Fruit fly (Drosophila melanogaster) whole organism, pupa: ENCODE results near the gene Osi2.

ENCODE experiments used
- CG10348 ChIP-seq: fragments of 200-800 bp; sonication (Bioruptor generic); IDR thresholded peaks from 2 replicates; pipeline ENCODE4 v1.3.6; 2022; ENCODE audit warnings: missing biosample characterization, missing genetic modification characterization
- CG12605 ChIP-seq: fragments of 200-800 bp; sonication (Bioruptor generic); IDR thresholded peaks from 2 replicates; pipeline ENCODE4 v1.3.6; 2022; ENCODE audit warnings: missing biosample characterization, missing genetic modification characterization
- CG13204 ChIP-seq: fragments of 200-800 bp; sonication (Bioruptor generic); optimal IDR thresholded peaks from 2 replicates; lab custom pipeline; 2018; ENCODE audit warnings: missing biosample characterization, mild to moderate bottlenecking, missing genetic modification characterization, moderate library complexity
- CG14655 ChIP-seq: fragments of 200-800 bp; sonication (Bioruptor generic); optimal IDR thresholded peaks from 3 replicates; lab custom pipeline; 2017; ENCODE audit warnings: mild to moderate bottlenecking, missing biosample characterization, missing genetic modification reagents, missing genetic modification characterization
- CG15710 ChIP-seq: fragments of 200-800 bp; sonication (Bioruptor generic); optimal IDR thresholded peaks from 2 replicates; lab custom pipeline; 2018; ENCODE audit warnings: missing biosample characterization, mild to moderate bottlenecking, missing genetic modification characterization, moderate library complexity
- CG17806 ChIP-seq: fragments of 200-800 bp; sonication (Bioruptor generic); optimal IDR thresholded peaks from 2 replicates; lab custom pipeline; 2018; ENCODE audit warnings: missing biosample characterization, mild to moderate bottlenecking, missing genetic modification characterization, moderate library complexity
- CG32121 ChIP-seq: fragments of 200-800 bp; sonication (Bioruptor generic); IDR thresholded peaks from 2 replicates; pipeline ENCODE4 v1.3.6; 2022; ENCODE audit warnings: missing biosample characterization, missing genetic modification characterization
- CG34367 ChIP-seq: fragments of 200-800 bp; sonication (Bioruptor generic); optimal IDR thresholded peaks from 2 replicates; lab custom pipeline; 2018; ENCODE audit warnings: missing biosample characterization, mild to moderate bottlenecking, missing genetic modification characterization
- CG4496 ChIP-seq: fragments of 200-800 bp; sonication (Bioruptor generic); IDR thresholded peaks from 3 replicates; pipeline ENCODE4 v1.3.6; 2022; ENCODE audit warnings: missing biosample characterization, missing genetic modification characterization
- CG8159 ChIP-seq: fragments of 200-800 bp; sonication (Bioruptor generic); optimal IDR thresholded peaks from 3 replicates; lab custom pipeline; 2018; ENCODE audit warnings: missing biosample characterization, mild to moderate bottlenecking, missing genetic modification characterization, moderate library complexity
- CG8301 ChIP-seq: fragments of 200-800 bp; sonication (Bioruptor generic); optimal IDR thresholded peaks from 2 replicates; lab custom pipeline; 2018; ENCODE audit warnings: missing biosample characterization, mild to moderate bottlenecking, missing genetic modification characterization
- CG9948 ChIP-seq: fragments of 200-800 bp; sonication (Bioruptor generic); optimal IDR thresholded peaks from 2 replicates; lab custom pipeline; 2018; ENCODE audit warnings: missing biosample characterization, mild to moderate bottlenecking, missing genetic modification characterization, moderate library complexity
- D1 ChIP-seq: fragments of 200-800 bp; sonication (Bioruptor generic); optimal IDR thresholded peaks from 2 replicates; lab custom pipeline; 2018; ENCODE audit warnings: missing biosample characterization, mild to moderate bottlenecking, missing genetic modification characterization, moderate library complexity
- Ets98B ChIP-seq: fragments of 200-800 bp; sonication (Bioruptor generic); IDR thresholded peaks from 2 replicates; pipeline ENCODE4 v1.3.6; 2022; ENCODE audit warnings: missing biosample characterization, missing genetic modification characterization
- Pif1A ChIP-seq: fragments of 200-800 bp; sonication (Bioruptor generic); optimal IDR thresholded peaks from 3 replicates; lab custom pipeline; 2016; ENCODE audit warnings: missing biosample characterization, missing genetic modification characterization
- Pif1B ChIP-seq: fragments of 200-800 bp; sonication (Bioruptor generic); optimal IDR thresholded peaks from 3 replicates; lab custom pipeline; 2016; ENCODE audit warnings: missing biosample characterization, missing genetic modification characterization
- Snoo ChIP-seq: fragments of 200-800 bp; sonication (Bioruptor generic); optimal IDR thresholded peaks from 3 replicates; lab custom pipeline; 2017; ENCODE audit warnings: missing biosample characterization, mild to moderate bottlenecking, missing genetic modification characterization, inconsistent platforms
- fd96Ca ChIP-seq: fragments of 200-800 bp; sonication (Bioruptor generic); IDR thresholded peaks from 3 replicates; pipeline ENCODE4 v1.3.6; 2022; ENCODE audit warnings: missing biosample characterization, missing genetic modification characterization
- gl ChIP-seq: fragments of 200-800 bp; sonication (Bioruptor generic); optimal IDR thresholded peaks from 2 replicates; lab custom pipeline; 2018; ENCODE audit warnings: missing biosample characterization, mild to moderate bottlenecking, missing genetic modification characterization
- rn ChIP-seq: fragments of 200-800 bp; sonication (Bioruptor generic); IDR thresholded peaks from 2 replicates; pipeline ENCODE4 v1.3.6; 2022; ENCODE audit warnings: missing biosample characterization, missing genetic modification characterization

Osi2 gene

dm6 chr3R:6238977-6239376 lies 29.8 kb downstream of the Osi2 start:
- no peak for TF ChIP-seq Pif1A (GFP tag; lab: Kevin White, UChicago)
- no peak for TF ChIP-seq CG8159
- TF ChIP-seq CG15710: no peak
- no peak for TF ChIP-seq CG8301 (tag; lab: Kevin White, UChicago)
- no peak for TF ChIP-seq D1 (tag; lab: Kevin White, UChicago)
- TF ChIP-seq CG12605 (GFP tag; lab: Robert Waterston, UW): no peak
- TF ChIP-seq CG34367 (tag; lab: Kevin White, UChicago): no peak
- no peak for TF ChIP-seq CG32121 (GFP tag; lab: Robert Waterston, UW)
- TF ChIP-seq CG17806 (tag; lab: Kevin White, UChicago): no peak
- TF ChIP-seq CG10348 (GFP tag; lab: Robert Waterston, UW): no peak
- no peak for TF ChIP-seq gl (tag; lab: Kevin White, UChicago)
- no peak for TF ChIP-seq Snoo (tag; lab: Kevin White, UChicago)
- TF ChIP-seq Pif1B (GFP tag; lab: Kevin White, UChicago): no peak
- no peak for TF ChIP-seq Ets98B (GFP tag; lab: Robert Waterston, UW)
- TF ChIP-seq fd96Ca (GFP tag; lab: Robert Waterston, UW): no peak
- TF ChIP-seq CG4496: no peak
- no peak for TF ChIP-seq CG14655 (GFP tag; lab: Kevin White, UChicago)
- TF ChIP-seq CG9948: no peak

dm6 chr3R:6240263-6240662 lies 31.1 kb downstream of the Osi2 start:
- no peak for TF ChIP-seq Pif1A (GFP tag; lab: Kevin White, UChicago)
- TF ChIP-seq CG10348 (GFP tag; lab: Robert Waterston, UW): no peak
- no peak for TF ChIP-seq rn (GFP tag; lab: Robert Waterston, UW)
- no peak for TF ChIP-seq CG13204
- TF ChIP-seq CG8301 (tag; lab: Kevin White, UChicago): no peak
- TF ChIP-seq Pif1B (GFP tag; lab: Kevin White, UChicago): no peak
- TF ChIP-seq CG15710: no peak
- no peak for TF ChIP-seq CG12605 (GFP tag; lab: Robert Waterston, UW)
- no peak for TF ChIP-seq CG32121 (GFP tag; lab: Robert Waterston, UW)
- TF ChIP-seq, all 21 proteins: peak for 0

DNA sequence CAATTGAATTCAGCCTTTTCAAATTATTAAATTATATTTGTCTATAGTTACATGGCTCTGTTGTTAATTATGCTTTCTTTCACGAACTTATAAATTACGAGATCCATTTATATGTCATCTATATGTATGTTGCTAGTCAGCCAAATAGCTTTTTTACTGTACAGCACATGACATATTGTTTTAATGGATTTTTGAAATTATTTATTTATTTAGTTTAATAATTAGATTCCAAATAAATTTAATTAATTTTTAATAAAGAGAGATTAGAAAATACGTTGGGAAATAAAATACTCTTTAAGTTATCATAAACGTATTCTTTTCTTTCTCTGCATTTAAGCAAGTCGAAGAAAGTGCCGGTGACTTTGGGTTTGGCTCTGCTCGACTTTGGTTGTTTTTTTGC lies 32.1 kb downstream of the Osi2 start:
- TF ChIP-seq Pif1A (GFP tag; lab: Kevin White, UChicago): peak; percentile 10
- TF ChIP-seq Ets98B (GFP tag; lab: Robert Waterston, UW): no peak; the same call in 1 of the 2 replicates
- no peak for TF ChIP-seq Pif1B (GFP tag; lab: Kevin White, UChicago)
- TF ChIP-seq CG14655 (GFP tag; lab: Kevin White, UChicago): peak; percentile 23

DNA sequence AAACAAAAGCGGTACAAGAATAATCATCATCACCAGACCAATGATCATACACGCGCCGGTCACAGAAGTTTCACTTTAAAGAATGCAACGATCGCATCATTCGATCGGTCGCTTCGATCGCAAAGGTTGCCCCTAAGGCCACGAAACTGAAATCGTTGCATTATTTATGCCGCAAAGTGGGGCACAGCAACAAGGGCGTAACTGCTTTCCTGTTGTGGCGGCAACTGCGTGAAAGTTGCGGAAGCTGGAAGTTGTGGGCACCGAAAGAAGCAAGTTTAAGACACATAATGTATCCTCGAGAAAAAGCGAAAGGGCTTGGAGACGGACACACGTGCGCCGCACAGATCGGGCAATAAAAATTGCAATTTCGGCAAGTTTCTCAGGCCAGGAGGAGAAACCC lies 34.9 kb downstream of the Osi2 start:
- TF ChIP-seq Ets98B (GFP tag; lab: Robert Waterston, UW) (no peak), CG13204 (no peak), Snoo (tag; lab: Kevin White, UChicago) (peak; percentile 29), CG32121 (GFP tag; lab: Robert Waterston, UW) (no peak)

DNA sequence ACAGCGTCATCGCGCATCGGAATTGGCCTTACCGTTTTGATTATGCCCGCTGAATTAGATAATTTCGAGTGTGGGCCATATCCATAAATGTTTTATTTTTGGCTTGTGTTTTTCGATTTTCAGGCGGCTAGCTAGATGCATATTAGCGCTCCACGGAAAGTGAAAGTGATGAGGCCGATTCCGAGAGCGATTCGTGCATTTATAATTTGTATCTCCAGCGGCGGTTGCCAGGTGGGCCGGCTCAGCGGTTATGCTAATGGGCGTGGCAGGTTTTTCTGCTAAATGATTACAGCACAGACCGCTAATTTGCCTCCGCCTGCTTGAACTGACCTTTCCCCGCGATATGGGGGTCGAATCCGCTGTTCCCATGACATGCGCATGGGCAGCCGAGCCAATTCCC lies 35.8 kb downstream of the Osi2 start:
- TF ChIP-seq Ets98B (GFP tag; lab: Robert Waterston, UW): no peak

DNA sequence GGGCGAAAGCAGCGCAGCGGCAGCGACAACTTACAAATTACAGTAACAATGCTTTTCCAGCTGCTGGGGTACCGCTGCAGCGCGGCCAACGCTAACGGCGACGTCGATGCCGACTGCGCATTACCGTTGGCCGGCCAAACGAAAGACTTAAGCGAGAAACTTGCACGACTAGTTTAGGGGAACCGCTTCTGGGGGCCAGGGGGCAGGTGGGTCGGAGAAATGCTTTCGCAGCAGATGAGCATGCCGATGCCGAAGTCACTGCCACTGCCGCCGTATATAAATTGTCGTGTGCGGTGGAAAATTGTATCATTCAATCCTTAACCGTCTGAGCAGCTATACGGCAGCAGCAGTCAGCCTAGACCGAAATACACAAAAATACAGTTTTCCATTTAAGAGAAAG lies 39.5 kb downstream of the Osi2 start, which contains the start of gene Osi7:
Gene Osi7 (plus strand): TSS at position 301 of the 400 bp plus-strand sequence.
- TF ChIP-seq CG8301 (tag; lab: Kevin White, UChicago) (no peak), CG13204 (peak; percentile 35)

dm6 chr3R:6252809-6253208 lies 43.6 kb downstream of the Osi2 start:
- peak; percentile 32 for TF ChIP-seq Snoo (tag; lab: Kevin White, UChicago)
- no peak for TF ChIP-seq Ets98B (GFP tag; lab: Robert Waterston, UW)
- TF ChIP-seq CG13204: peak; percentile 14
- no peak for TF ChIP-seq CG32121 (GFP tag; lab: Robert Waterston, UW)

dm6 chr3R:6254438-6254837 lies 45.3 kb downstream of the Osi2 start:
- TF ChIP-seq fd96Ca (GFP tag; lab: Robert Waterston, UW): no peak
- no peak for TF ChIP-seq CG8159
- no peak for TF ChIP-seq CG17806 (tag; lab: Kevin White, UChicago)
- no peak for TF ChIP-seq Pif1A (GFP tag; lab: Kevin White, UChicago)
- no peak for TF ChIP-seq Snoo (tag; lab: Kevin White, UChicago)
- TF ChIP-seq CG4496: 0 out of 3 replicates have a peak, but pooled peaks have one; percentile 13
- TF ChIP-seq CG12605 (GFP tag; lab: Robert Waterston, UW): no peak
- TF ChIP-seq CG10348 (GFP tag; lab: Robert Waterston, UW): no peak
